Fruit fly (Drosophila melanogaster) Kc167 (cell line): ENCODE measurements around the gene Tap42.

Experiments used
- h ChIP-seq: fragments of >200 bp; optimal IDR thresholded peaks from 3 replicates; lab custom pipeline; 2018; ENCODE audit warnings: missing external identifiers
- insv ChIP-seq: fragments of >200 bp; optimal IDR thresholded peaks from 3 replicates; lab custom pipeline; 2018; ENCODE audit warnings: missing external identifiers
- psq ChIP-seq: fragments of >200 bp; optimal IDR thresholded peaks from 2 replicates; lab custom pipeline; 2017; ENCODE audit warnings: missing external identifiers

dm6 chr2L:13412219-13412618 lies 44.8 kb downstream of the Tap42 start, which contains the start of gene Flad2:
- TF ChIP-seq insv (lab: Kevin White, UChicago) (no peak), psq (no peak), h (lab: Kevin White, UChicago) (no peak)
